Worm (Caenorhabditis elegans) whole organism, L1 larva: ENCODE measurements around the gene C07C7.1.
A peak's percentile ranks its signal among the peaks of the same experiment; 100 is the strongest.

Experiments used
- C16A3.4 ChIP-seq: fragments of 150-350 bp; optimal IDR thresholded peaks from 2 replicates; lab custom pipeline; 2014; ENCODE audit warnings: missing biosample characterization, missing genetic modification characterization
- C34B4.2 ChIP-seq: sonication (generic microtip); optimal IDR thresholded peaks from 2 replicates; lab custom pipeline; 2017; ENCODE audit warnings: mild to moderate bottlenecking, missing genetic modification characterization, missing compliant biosample characterization
- F16B12.6 ChIP-seq: fragments of 150-350 bp; optimal IDR thresholded peaks from 2 replicates; lab custom pipeline; 2014; ENCODE audit warnings: missing biosample characterization, missing genetic modification characterization
- aha-1 ChIP-seq: fragments of 150-350 bp; optimal IDR thresholded peaks from 2 replicates; lab custom pipeline; 2014; ENCODE audit warnings: missing biosample characterization, missing genetic modification characterization
- ama-1 ChIP-seq: fragments of 150-350 bp; optimal IDR thresholded peaks from 2 replicates; lab custom pipeline; 2014
- blmp-1 ChIP-seq: fragments of 150-350 bp; optimal IDR thresholded peaks from 2 replicates; lab custom pipeline; 2014; ENCODE audit warnings: missing biosample characterization, missing genetic modification characterization
- ceh-63 ChIP-seq: fragments of 200-800 bp; sonication (Bioruptor generic); optimal IDR thresholded peaks from 2 replicates; lab custom pipeline; 2018; ENCODE audit warnings: mild to moderate bottlenecking, missing genetic modification characterization, missing compliant biosample characterization
- ceh-8 ChIP-seq: fragments of 200-800 bp; sonication (Bioruptor generic); optimal IDR thresholded peaks from 2 replicates; lab custom pipeline; 2018; ENCODE audit warnings: mild to moderate bottlenecking, missing genetic modification characterization, moderate library complexity, missing compliant biosample characterization
- ceh-82 ChIP-seq, 3 experiments: fragments of 150-350 bp in 1 of 3; sonication (generic microtip) in 2 of 3; optimal IDR thresholded peaks; 2 replicates each; lab custom pipeline; 2014 to 2017; ENCODE audit warnings: missing biosample characterization in 3 of 3, missing genetic modification characterization in 3 of 3
- ceh-90 ChIP-seq: sonication (generic microtip); optimal IDR thresholded peaks from 2 replicates; lab custom pipeline; 2016; ENCODE audit warnings: missing genetic modification characterization, missing compliant biosample characterization
- efl-1 ChIP-seq, 4 experiments: fragments of 150-350 bp; optimal IDR thresholded peaks in 3 of 4; peaks in 1 of 4; 1 replicate in 1 of 4; 2 replicates in 3 of 4; lab custom pipeline; 2014; ENCODE audit warnings: missing biosample characterization in 2 of 4, missing genetic modification characterization in 2 of 4, missing genetic modification reagents in 2 of 4
- efl-3 ChIP-seq: fragments of 200-800 bp; sonication (Bioruptor generic); optimal IDR thresholded peaks from 2 replicates; lab custom pipeline; 2018; ENCODE audit warnings: mild to moderate bottlenecking, missing genetic modification characterization, missing compliant biosample characterization
- egl-13 ChIP-seq: sonication (generic microtip); optimal IDR thresholded peaks from 2 replicates; lab custom pipeline; 2016; ENCODE audit warnings: missing genotype, missing genetic modification reagents, missing genetic modification characterization, missing compliant biosample characterization
- egl-27 ChIP-seq, 2 experiments: fragments of 150-350 bp in 1 of 2; sonication (generic microtip); optimal IDR thresholded peaks; 3 replicates each; lab custom pipeline; 2017 to 2018; ENCODE audit warnings: missing biosample characterization in 2 of 2, missing genetic modification characterization in 2 of 2, missing genetic modification reagents in 2 of 2
- elt-2 ChIP-seq: sonication (generic microtip); optimal IDR thresholded peaks from 2 replicates; lab custom pipeline; 2016; ENCODE audit warnings: missing genetic modification characterization, mild to moderate bottlenecking, inconsistent platforms, missing compliant biosample characterization, missing genetic modification reagents
- elt-3 ChIP-seq, 6 experiments: fragments of 150-350 bp in 1 of 6; sonication (generic microtip); optimal IDR thresholded peaks; 2 replicates each; lab custom pipeline; 2017 to 2018; ENCODE audit warnings: missing biosample characterization in 6 of 6, missing genetic modification characterization in 6 of 6, inconsistent platforms in 1 of 6
- fkh-10 ChIP-seq: sonication (generic microtip); optimal IDR thresholded peaks from 2 replicates; lab custom pipeline; 2017; ENCODE audit warnings: missing biosample characterization, missing genetic modification reagents, missing genetic modification characterization
- fkh-4 ChIP-seq: sonication (generic microtip); optimal IDR thresholded peaks from 2 replicates; lab custom pipeline; 2016; ENCODE audit warnings: missing compliant biosample characterization, missing genetic modification characterization, borderline replicate concordance
- fos-1 ChIP-seq: fragments of 150-350 bp; optimal IDR thresholded peaks from 2 replicates; lab custom pipeline; 2014; ENCODE audit warnings: missing biosample characterization, missing genetic modification characterization
- hlh-17 ChIP-seq: fragments of 200-800 bp; sonication (Bioruptor generic); optimal IDR thresholded peaks from 2 replicates; lab custom pipeline; 2018; ENCODE audit warnings: missing genetic modification characterization, mild to moderate bottlenecking, missing compliant biosample characterization, moderate library complexity, borderline replicate concordance
- hlh-4 ChIP-seq: sonication (generic microtip); optimal IDR thresholded peaks from 2 replicates; lab custom pipeline; 2016; ENCODE audit warnings: mild to moderate bottlenecking, missing genetic modification characterization, missing compliant biosample characterization
- hpl-2 ChIP-seq: fragments of 150-350 bp; optimal IDR thresholded peaks from 2 replicates; lab custom pipeline; 2014; ENCODE audit warnings: missing biosample characterization, missing genetic modification reagents, missing genetic modification characterization
- irx-1 ChIP-seq: sonication (generic microtip); optimal IDR thresholded peaks from 2 replicates; lab custom pipeline; 2016; ENCODE audit warnings: missing genetic modification characterization, missing compliant biosample characterization
- jun-1 ChIP-seq: fragments of 150-350 bp; optimal IDR thresholded peaks from 2 replicates; lab custom pipeline; 2014; ENCODE audit warnings: missing biosample characterization, missing genetic modification reagents, missing genetic modification characterization
- lin-13 ChIP-seq: fragments of 150-350 bp; optimal IDR thresholded peaks from 2 replicates; lab custom pipeline; 2014; ENCODE audit warnings: missing biosample characterization, missing genetic modification reagents, missing genetic modification characterization
- lin-14 ChIP-seq: fragments of 200-800 bp; sonication (Bioruptor generic); optimal IDR thresholded peaks from 2 replicates; lab custom pipeline; 2018; ENCODE audit warnings: mild to moderate bottlenecking, missing genetic modification characterization, moderate library complexity, missing compliant biosample characterization
- mab-9 ChIP-seq: fragments of 200-800 bp; sonication (Bioruptor generic); IDR thresholded peaks from 2 replicates; pipeline ENCODE4 v1.3.6; 2022; ENCODE audit warnings: missing genetic modification reagents, missing genetic modification characterization, missing compliant biosample characterization
- mdl-1 ChIP-seq, 2 experiments: fragments of 150-350 bp; optimal IDR thresholded peaks; 2 replicates each; lab custom pipeline; 2014 to 2017; ENCODE audit warnings: missing biosample characterization in 2 of 2, missing genetic modification characterization in 2 of 2, inconsistent platforms in 1 of 2
- nhr-12 ChIP-seq: sonication (generic microtip); optimal IDR thresholded peaks from 2 replicates; lab custom pipeline; 2017; ENCODE audit warnings: missing biosample characterization, missing genetic modification characterization
- nhr-20 ChIP-seq: sonication (generic microtip); optimal IDR thresholded peaks from 2 replicates; lab custom pipeline; 2016; ENCODE audit warnings: mild to moderate bottlenecking, missing genetic modification characterization, missing compliant biosample characterization
- nhr-237 ChIP-seq: fragments of 150-350 bp; optimal IDR thresholded peaks from 2 replicates; lab custom pipeline; 2014; ENCODE audit warnings: missing biosample characterization, missing genetic modification characterization
- nhr-47 ChIP-seq: sonication (generic microtip); optimal IDR thresholded peaks from 2 replicates; lab custom pipeline; 2016; ENCODE audit warnings: mild to moderate bottlenecking, missing genetic modification characterization, moderate library complexity, missing compliant biosample characterization
- nhr-71 ChIP-seq: sonication (generic microtip); optimal IDR thresholded peaks from 2 replicates; lab custom pipeline; 2016; ENCODE audit warnings: mild to moderate bottlenecking, missing genetic modification characterization, moderate library complexity, missing compliant biosample characterization
- nhr-77 ChIP-seq: fragments of 150-350 bp; optimal IDR thresholded peaks from 2 replicates; lab custom pipeline; 2014; ENCODE audit warnings: missing biosample characterization, missing genetic modification characterization
- nhr-84 ChIP-seq: sonication (generic microtip); optimal IDR thresholded peaks from 2 replicates; lab custom pipeline; 2017; ENCODE audit warnings: missing biosample characterization, missing genetic modification characterization
- nhr-85 ChIP-seq: sonication (generic microtip); peaks from one replicate; lab custom pipeline; 2016; ENCODE audit warnings: missing genetic modification characterization, inconsistent platforms, missing compliant biosample characterization
- nhr-90 ChIP-seq: sonication (generic microtip); optimal IDR thresholded peaks from 2 replicates; lab custom pipeline; 2016; ENCODE audit warnings: mild to moderate bottlenecking, missing genetic modification characterization, missing compliant biosample characterization; ENCODE audit not compliant: poor library complexity
- pax-3 ChIP-seq: fragments of 200-800 bp; sonication (Bioruptor generic); optimal IDR thresholded peaks from 2 replicates; lab custom pipeline; 2018; ENCODE audit warnings: mild to moderate bottlenecking, missing genetic modification characterization, moderate library complexity, missing compliant biosample characterization
- pqm-1 ChIP-seq: sonication (generic microtip); optimal IDR thresholded peaks from 3 replicates; lab custom pipeline; 2017; ENCODE audit warnings: missing biosample characterization, missing genetic modification characterization
- rnt-1 ChIP-seq: sonication (generic microtip); optimal IDR thresholded peaks from 2 replicates; lab custom pipeline; 2016; ENCODE audit warnings: mild to moderate bottlenecking, missing genetic modification characterization, moderate library complexity, missing compliant biosample characterization
- skn-1 ChIP-seq: fragments of 150-350 bp; optimal IDR thresholded peaks from 2 replicates; lab custom pipeline; 2014; ENCODE audit warnings: missing biosample characterization, missing genetic modification characterization
- sox-4 ChIP-seq: sonication (generic microtip); optimal IDR thresholded peaks from 2 replicates; lab custom pipeline; 2016; ENCODE audit warnings: missing genetic modification characterization, missing compliant biosample characterization
- tlp-1 ChIP-seq: fragments of 150-350 bp; optimal IDR thresholded peaks from 2 replicates; lab custom pipeline; 2014; ENCODE audit warnings: missing biosample characterization, missing genetic modification characterization
- unc-30 ChIP-seq: sonication (generic microtip); optimal IDR thresholded peaks from 2 replicates; lab custom pipeline; 2017; ENCODE audit warnings: missing biosample characterization, missing genetic modification characterization
- unc-98 ChIP-seq: fragments of 200-800 bp; sonication (Bioruptor generic); IDR thresholded peaks from 2 replicates; pipeline ENCODE4 v1.3.6; 2022; ENCODE audit warnings: missing genetic modification characterization, missing compliant biosample characterization
- vab-15 ChIP-seq: sonication (generic microtip); optimal IDR thresholded peaks from 2 replicates; lab custom pipeline; 2017; ENCODE audit warnings: missing genotype, mild to moderate bottlenecking, missing genetic modification characterization, missing compliant biosample characterization
- xbp-1 ChIP-seq: sonication (generic microtip); optimal IDR thresholded peaks from 2 replicates; lab custom pipeline; 2016; ENCODE audit warnings: missing genetic modification characterization, missing compliant biosample characterization
- zag-1 ChIP-seq: fragments of 150-350 bp; optimal IDR thresholded peaks from 2 replicates; lab custom pipeline; 2014; ENCODE audit warnings: missing biosample characterization, missing genetic modification characterization
- ztf-11 ChIP-seq, 2 experiments: sonication (generic microtip); optimal IDR thresholded peaks; 2 replicates each; lab custom pipeline; 2016 to 2017; ENCODE audit warnings: missing genetic modification characterization in 2 of 2, missing biosample characterization in 1 of 2, missing compliant biosample characterization in 1 of 2
- ztf-4 ChIP-seq: fragments of 150-350 bp; optimal IDR thresholded peaks from 2 replicates; lab custom pipeline; 2014; ENCODE audit warnings: missing biosample characterization, missing genetic modification characterization

C07C7.1 gene

DNA sequence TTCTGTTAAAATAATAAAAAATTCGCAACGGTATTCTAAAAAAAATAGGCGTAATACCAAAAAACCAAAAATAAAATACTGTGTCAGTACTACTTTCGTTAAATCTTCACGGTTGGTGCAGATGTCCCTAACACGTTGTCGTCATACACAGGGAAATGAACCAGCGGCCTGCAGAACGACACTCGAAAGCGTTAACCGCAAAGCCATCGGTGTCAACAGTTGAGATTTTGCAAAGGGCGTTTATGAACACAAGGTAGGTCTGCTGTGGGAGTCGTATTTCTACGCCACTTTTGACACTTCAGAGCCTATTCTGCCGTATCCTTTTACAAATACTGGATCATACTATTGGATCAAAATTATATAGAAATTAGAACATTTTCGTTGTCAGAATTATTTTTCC lies 6.5 kb downstream of the C07C7.1 start (continued):
- peak; percentile 53 for TF ChIP-seq lin-13 (GFP tag; lab: Kevin White, UChicago)
- no peak for TF ChIP-seq vab-15
- no peak for TF ChIP-seq nhr-12 (tag; lab: Kevin White, UChicago)
- no peak for TF ChIP-seq nhr-84 (tag; lab: Kevin White, UChicago)
- TF ChIP-seq zag-1 (tag; lab: Kevin White, UChicago): no peak
- TF ChIP-seq egl-27 (tag; optimal IDR thresholded peaks at IDR 0.05; lab: Kevin White, UChicago): no peak
- no peak for TF ChIP-seq tlp-1 (tag; lab: Kevin White, UChicago)
- TF ChIP-seq nhr-47 (tag; lab: Kevin White, UChicago): peak; percentile 78
- TF ChIP-seq ztf-11 (tag; optimal IDR thresholded peaks at IDR 0.05; lab: Kevin White, UChicago): peak in 1 of 2 experiments; percentile 39
- TF ChIP-seq rnt-1 (tag; lab: Kevin White, UChicago): peak; percentile 92
- TF ChIP-seq fos-1 (tag; lab: Kevin White, UChicago): peak; percentile 60
- TF ChIP-seq C16A3.4: peak; percentile 79
- TF ChIP-seq nhr-77: peak; percentile 55
- TF ChIP-seq C34B4.2 (tag; lab: Kevin White, UChicago): no peak
- peak; percentile 55 for TF ChIP-seq F16B12.6 (tag; lab: Kevin White, UChicago)
- TF ChIP-seq fkh-4 (tag; lab: Kevin White, UChicago): no peak
- peak; percentile 64 for TF ChIP-seq nhr-90 (tag; lab: Kevin White, UChicago)
- TF ChIP-seq nhr-85 (tag; lab: Kevin White, UChicago): peak; percentile 60
- TF ChIP-seq mdl-1 (tag; optimal IDR thresholded peaks at IDR 0.05; lab: Kevin White, UChicago): peak in 1 of 2 experiments; percentile 86
- TF ChIP-seq egl-13 (tag; lab: Kevin White, UChicago): peak; percentile 42
- TF ChIP-seq ceh-63 (GFP tag; lab: Kevin White, UChicago): no peak
- TF ChIP-seq lin-14 (GFP tag; lab: Kevin White, UChicago): peak; percentile 69
- TF ChIP-seq mab-9 (GFP tag; lab: Robert Waterston, UW): no peak
- peak in 2 of 6 experiments; percentile 49 to 50 for TF ChIP-seq elt-3 (tag; optimal IDR thresholded peaks at IDR 0.05; lab: Kevin White, UChicago)
- no peak for TF ChIP-seq ceh-90 (tag; lab: Kevin White, UChicago)
- peak; percentile 72 for TF ChIP-seq skn-1
- peak; percentile 59 to 62 for TF ChIP-seq efl-1 (optimal IDR thresholded peaks at IDR 0.05; lab: Kevin White, UChicago)
- peak; percentile 46 to 94 for TF ChIP-seq efl-1 (GFP tag; optimal IDR thresholded peaks at IDR 0.05 in 1 of 2; lab: Kevin White, UChicago)
- peak; percentile 17 for TF ChIP-seq fkh-10
- peak in 2 of 3 experiments; percentile 47 to 66 for TF ChIP-seq ceh-82 (tag; optimal IDR thresholded peaks at IDR 0.05; lab: Kevin White, UChicago)
- peak; percentile 74 for TF ChIP-seq nhr-20 (tag; lab: Kevin White, UChicago)
- TF ChIP-seq xbp-1: peak; percentile 72
- TF ChIP-seq blmp-1 (tag; lab: Kevin White, UChicago): peak; percentile 23
- TF ChIP-seq ama-1 (lab: Kevin White, UChicago): no peak
- TF ChIP-seq jun-1 (tag; lab: Kevin White, UChicago): peak; percentile 43
- no peak for TF ChIP-seq pqm-1 (tag; lab: Kevin White, UChicago)
- no peak for TF ChIP-seq aha-1 (tag; lab: Kevin White, UChicago)
- no peak for TF ChIP-seq pax-3
- TF ChIP-seq nhr-237: no peak
- TF ChIP-seq hlh-17 (GFP tag; lab: Kevin White, UChicago): no peak
- no peak for TF ChIP-seq ztf-4 (tag; lab: Kevin White, UChicago)
- TF ChIP-seq hpl-2: no peak
- peak; percentile 60 for TF ChIP-seq irx-1 (tag; lab: Kevin White, UChicago)
- TF ChIP-seq unc-98 (GFP tag; lab: Robert Waterston, UW): no peak
- TF ChIP-seq unc-30: no peak
- TF ChIP-seq efl-3 (GFP tag; lab: Kevin White, UChicago): peak; percentile 5
- TF ChIP-seq ceh-8 (GFP tag; lab: Kevin White, UChicago): peak; percentile 6
- TF ChIP-seq sox-4 (tag; lab: Kevin White, UChicago): no peak
- no peak for TF ChIP-seq hlh-4 (tag; lab: Kevin White, UChicago)
- no peak for TF ChIP-seq elt-2 (tag; lab: Kevin White, UChicago)
- TF ChIP-seq nhr-71 (tag; lab: Kevin White, UChicago): peak; percentile 80
